Fruit fly (Drosophila melanogaster) whole organism, prepupa: ENCODE measurements around the gene CG43098.

Experiments used
- Blimp-1 ChIP-seq: fragments of 200-800 bp; sonication (Bioruptor generic); optimal IDR thresholded peaks from 3 replicates; lab custom pipeline; 2017; ENCODE audit warnings: missing biosample characterization, missing genetic modification characterization, mild to moderate bottlenecking, moderate library complexity, missing genetic modification reagents
- CG10631 ChIP-seq: fragments of 200-800 bp; sonication (Bioruptor generic); optimal IDR thresholded peaks from 2 replicates; lab custom pipeline; 2016; ENCODE audit warnings: missing biosample characterization, missing genetic modification characterization
- CG10669 ChIP-seq: fragments of 200-800 bp; sonication (Bioruptor generic); optimal IDR thresholded peaks from 3 replicates; lab custom pipeline; 2018; ENCODE audit warnings: missing biosample characterization, mild to moderate bottlenecking, missing genetic modification characterization, moderate library complexity
- CG11294 ChIP-seq: fragments of 200-800 bp; sonication (Bioruptor generic); IDR thresholded peaks from 2 replicates; pipeline ENCODE4 v1.3.6; 2022; ENCODE audit warnings: missing biosample characterization, missing genetic modification characterization
- CG11762 ChIP-seq: fragments of 200-800 bp; sonication (Bioruptor generic); optimal IDR thresholded peaks from 3 replicates; lab custom pipeline; 2016; ENCODE audit warnings: missing biosample characterization, missing genetic modification characterization; ENCODE audit not compliant: insufficient read depth
- CG15336 ChIP-seq: fragments of 200-800 bp; sonication (Bioruptor generic); IDR thresholded peaks from 2 replicates; pipeline ENCODE4 v1.3.6; 2022; ENCODE audit warnings: missing biosample characterization, missing genetic modification characterization
- CG1621 ChIP-seq: fragments of 200-800 bp; sonication (Bioruptor generic); optimal IDR thresholded peaks from 3 replicates; lab custom pipeline; 2018; ENCODE audit warnings: missing biosample characterization, mild to moderate bottlenecking, missing genetic modification characterization
- CG16779 ChIP-seq: fragments of 200-800 bp; sonication (Bioruptor generic); optimal IDR thresholded peaks from 3 replicates; lab custom pipeline; 2017; ENCODE audit warnings: missing biosample characterization, mild to moderate bottlenecking, missing genetic modification characterization
- CG3032 ChIP-seq: fragments of 200-800 bp; optimal IDR thresholded peaks from 2 replicates; lab custom pipeline; 2019; ENCODE audit warnings: missing biosample characterization, mild to moderate bottlenecking, missing genetic modification characterization, moderate library complexity
- CG31627 ChIP-seq: fragments of 200-800 bp; sonication (Bioruptor generic); optimal IDR thresholded peaks from 3 replicates; lab custom pipeline; 2016; ENCODE audit warnings: missing biosample characterization, missing genetic modification characterization
- CG34406 ChIP-seq: fragments of 200-800 bp; sonication (Bioruptor generic); optimal IDR thresholded peaks from 3 replicates; lab custom pipeline; 2016; ENCODE audit warnings: missing biosample characterization, missing genetic modification characterization
- CG3919 ChIP-seq: fragments of 200-800 bp; sonication (Bioruptor generic); optimal IDR thresholded peaks from 3 replicates; lab custom pipeline; 2016; ENCODE audit warnings: missing biosample characterization, missing genetic modification characterization
- CG4318 ChIP-seq: fragments of 200-800 bp; sonication (Bioruptor generic); optimal IDR thresholded peaks from 3 replicates; lab custom pipeline; 2017; ENCODE audit warnings: missing biosample characterization, mild to moderate bottlenecking, missing genetic modification characterization
- CG6163 ChIP-seq: fragments of 200-800 bp; sonication (Bioruptor generic); IDR thresholded peaks from 3 replicates; pipeline ENCODE4 v1.3.6; 2022; ENCODE audit warnings: missing biosample characterization, missing genetic modification characterization
- CG6792 ChIP-seq: fragments of 200-800 bp; sonication (Bioruptor generic); optimal IDR thresholded peaks from 3 replicates; lab custom pipeline; 2016; ENCODE audit warnings: missing biosample characterization, missing genetic modification characterization
- CG7368 ChIP-seq: fragments of 200-800 bp; sonication (Bioruptor generic); optimal IDR thresholded peaks from 3 replicates; lab custom pipeline; 2016; ENCODE audit warnings: missing biosample characterization, missing genetic modification characterization
- CG8119 ChIP-seq: fragments of 200-800 bp; sonication (Bioruptor generic); IDR thresholded peaks from 3 replicates; pipeline ENCODE4 v1.3.6; 2022; ENCODE audit warnings: missing biosample characterization, missing genetic modification characterization
- CG8632 ChIP-seq: fragments of 200-800 bp; sonication (Bioruptor generic); optimal IDR thresholded peaks from 3 replicates; lab custom pipeline; 2016; ENCODE audit warnings: missing biosample characterization, missing genetic modification characterization
- CG9139 ChIP-seq: fragments of 200-800 bp; sonication (Bioruptor generic); optimal IDR thresholded peaks from 3 replicates; lab custom pipeline; 2017; ENCODE audit warnings: missing biosample characterization, mild to moderate bottlenecking, missing genetic modification characterization
- Eip78C ChIP-seq: fragments of 200-800 bp; sonication (Bioruptor generic); peaks from one replicate; lab custom pipeline; 2016; ENCODE audit warnings: missing biosample characterization, missing genetic modification characterization
- Eip93F ChIP-seq: fragments of 200-800 bp; sonication (Bioruptor generic); optimal IDR thresholded peaks from 2 replicates; lab custom pipeline; 2016; ENCODE audit warnings: missing biosample characterization, mild to moderate bottlenecking, missing genetic modification characterization
- Ets96B ChIP-seq: fragments of 200-800 bp; optimal IDR thresholded peaks from 2 replicates; lab custom pipeline; 2019; ENCODE audit warnings: missing biosample characterization, mild to moderate bottlenecking, missing genetic modification characterization, moderate library complexity
- Gug ChIP-seq: fragments of 200-800 bp; sonication (Bioruptor generic); IDR thresholded peaks from 2 replicates; pipeline ENCODE4 v1.3.6; 2022; ENCODE audit warnings: missing biosample characterization, missing genetic modification characterization
- Hr38 ChIP-seq: sonication (Bioruptor generic); optimal IDR thresholded peaks from 2 replicates; lab custom pipeline; 2016; ENCODE audit warnings: missing biosample characterization, missing genetic modification characterization
- Hr39 ChIP-seq: fragments of 200-800 bp; sonication (Bioruptor generic); optimal IDR thresholded peaks from 2 replicates; lab custom pipeline; 2016; ENCODE audit warnings: missing biosample characterization, missing genetic modification characterization
- Hr4 ChIP-seq: fragments of 200-800 bp; sonication (Bioruptor generic); optimal IDR thresholded peaks from 3 replicates; lab custom pipeline; 2016; ENCODE audit warnings: missing biosample characterization, missing genetic modification characterization
- Lpt ChIP-seq: fragments of 200-800 bp; sonication (Bioruptor generic); optimal IDR thresholded peaks from 3 replicates; lab custom pipeline; 2016; ENCODE audit warnings: missing biosample characterization, missing genetic modification characterization
- Met ChIP-seq: fragments of 200-800 bp; sonication (Bioruptor generic); optimal IDR thresholded peaks from 3 replicates; lab custom pipeline; 2016; ENCODE audit warnings: missing biosample characterization, missing genetic modification characterization
- OdsH ChIP-seq: fragments of 200-800 bp; sonication (Bioruptor generic); optimal IDR thresholded peaks from 3 replicates; lab custom pipeline; 2016; ENCODE audit warnings: missing biosample characterization, missing genetic modification characterization
- Smox ChIP-seq: fragments of 200-800 bp; sonication (Bioruptor generic); optimal IDR thresholded peaks from 3 replicates; lab custom pipeline; 2016; ENCODE audit warnings: missing biosample characterization, missing genetic modification characterization
- Sox102F ChIP-seq: fragments of 200-800 bp; sonication (Bioruptor generic); optimal IDR thresholded peaks from 2 replicates; lab custom pipeline; 2016; ENCODE audit warnings: missing biosample characterization, mild to moderate bottlenecking, missing genetic modification characterization
- Sox14 ChIP-seq: fragments of 200-800 bp; sonication (Bioruptor generic); optimal IDR thresholded peaks from 3 replicates; lab custom pipeline; 2016; ENCODE audit warnings: missing biosample characterization, missing genetic modification characterization
- Sox15 ChIP-seq: fragments of 200-800 bp; sonication (Bioruptor generic); optimal IDR thresholded peaks from 3 replicates; lab custom pipeline; 2016; ENCODE audit warnings: missing biosample characterization, missing genetic modification characterization
- achi ChIP-seq: fragments of 200-800 bp; sonication (Bioruptor generic); optimal IDR thresholded peaks from 3 replicates; lab custom pipeline; 2016; ENCODE audit warnings: missing biosample characterization, missing genetic modification characterization
- acj6 ChIP-seq: fragments of 200-800 bp; sonication (Bioruptor generic); optimal IDR thresholded peaks from 3 replicates; lab custom pipeline; 2016; ENCODE audit warnings: missing biosample characterization, missing genetic modification characterization
- cyc ChIP-seq: fragments of 200-800 bp; sonication (Bioruptor generic); optimal IDR thresholded peaks from 3 replicates; lab custom pipeline; 2016; ENCODE audit warnings: missing biosample characterization, missing genetic modification characterization
- dac ChIP-seq: fragments of 200-800 bp; sonication (Bioruptor generic); optimal IDR thresholded peaks from 2 replicates; lab custom pipeline; 2017; ENCODE audit warnings: missing biosample characterization, mild to moderate bottlenecking, missing genetic modification characterization
- esn ChIP-seq: fragments of 200-800 bp; sonication (Bioruptor generic); optimal IDR thresholded peaks from 2 replicates; lab custom pipeline; 2016; ENCODE audit warnings: missing biosample characterization, mild to moderate bottlenecking, missing genetic modification characterization, moderate library complexity
- fd59A ChIP-seq: fragments of 200-800 bp; sonication (Bioruptor generic); optimal IDR thresholded peaks from 2 replicates; lab custom pipeline; 2017; ENCODE audit warnings: missing biosample characterization, mild to moderate bottlenecking, missing genetic modification characterization, missing genetic modification reagents
- fd85E ChIP-seq: fragments of 200-800 bp; sonication (Bioruptor generic); optimal IDR thresholded peaks from 3 replicates; lab custom pipeline; 2016; ENCODE audit warnings: missing biosample characterization, missing genetic modification characterization
- fkh ChIP-seq: fragments of 200-800 bp; sonication (Bioruptor generic); optimal IDR thresholded peaks from 3 replicates; lab custom pipeline; 2017; ENCODE audit warnings: missing biosample characterization, mild to moderate bottlenecking, missing genetic modification characterization, moderate library complexity
- pdm3 ChIP-seq: fragments of 200-800 bp; sonication (Bioruptor generic); optimal IDR thresholded peaks from 3 replicates; lab custom pipeline; 2016; ENCODE audit warnings: missing biosample characterization, missing genetic modification characterization
- spab ChIP-seq: fragments of 200-800 bp; sonication (Bioruptor generic); optimal IDR thresholded peaks from 2 replicates; lab custom pipeline; 2017; ENCODE audit warnings: missing biosample characterization, mild to moderate bottlenecking, missing genetic modification characterization, missing genetic modification reagents
- ss ChIP-seq, 2 experiments: fragments of 200-800 bp; sonication (Bioruptor generic); optimal IDR thresholded peaks; 2 replicates in 1 of 2; 3 replicates in 1 of 2; lab custom pipeline; 2017 to 2018; ENCODE audit warnings: mild to moderate bottlenecking in 2 of 2, missing biosample characterization in 2 of 2, missing genetic modification characterization in 2 of 2, moderate library complexity in 1 of 2
- svp ChIP-seq: fragments of 200-800 bp; sonication (Bioruptor generic); peaks from one replicate; lab custom pipeline; 2016; ENCODE audit warnings: missing biosample characterization, missing genetic modification characterization
- topi ChIP-seq: fragments of 200-800 bp; sonication (Bioruptor generic); optimal IDR thresholded peaks from 3 replicates; lab custom pipeline; 2016; ENCODE audit warnings: missing biosample characterization, missing genetic modification characterization
- vri ChIP-seq: fragments of 200-800 bp; sonication (Bioruptor generic); optimal IDR thresholded peaks from 3 replicates; lab custom pipeline; 2016; ENCODE audit warnings: missing biosample characterization, mild to moderate bottlenecking, missing genetic modification characterization

Gene CG43098

dm6 chr3L:3634107-3634737, 24.6 kb upstream of the CG43098 start (continued):
- peak; percentile 32 for TF ChIP-seq CG9139
- TF ChIP-seq Eip78C = peak; percentile 93
- 0 out of 2 replicates have a peak, but pooled peaks have one; percentile 18 for TF ChIP-seq CG11294 (GFP tag; lab: Robert Waterston, UW)
- TF ChIP-seq CG10631 = peak; percentile 57
- TF ChIP-seq Ets96B = peak; percentile 80
- TF ChIP-seq CG34406 = peak; percentile 65
- peak; percentile 17 for TF ChIP-seq vri (GFP tag; lab: Kevin White, UChicago)
- TF ChIP-seq fkh (GFP tag; lab: Kevin White, UChicago) = no peak
- peak; percentile 73 for TF ChIP-seq CG10669 (GFP tag; lab: Kevin White, UChicago)
- peak; percentile 60 for TF ChIP-seq CG3919 (GFP tag; lab: Kevin White, UChicago)
- peak; percentile 65 for TF ChIP-seq CG6792 (GFP tag; lab: Kevin White, UChicago)
- peak; percentile 7 for TF ChIP-seq cyc (GFP tag; lab: Kevin White, UChicago)
- no peak for TF ChIP-seq CG31627 (GFP tag; lab: Kevin White, UChicago)

- TF ChIP-seq CG6792 (GFP tag; lab: Kevin White, UChicago) (peak; percentile 19), Eip78C (peak; percentile 86), CG3032 (tag; lab: Kevin White, UChicago) (no peak), Eip93F (GFP tag; lab: Kevin White, UChicago) (no peak), Hr38 (no peak), CG34406 (peak; percentile 23), CG8119 (no peak), CG7368 (no peak), Sox102F (GFP tag; lab: Kevin White, UChicago) (peak; percentile 47), achi (peak; percentile 54), Blimp-1 (GFP tag; lab: Kevin White, UChicago) (no peak), CG8632 (peak; percentile 32), CG4318 (GFP tag; lab: Kevin White, UChicago) (no peak), esn (GFP tag; lab: Kevin White, UChicago) (peak; percentile 52), acj6 (GFP tag; lab: Kevin White, UChicago) (peak; percentile 64), CG10669 (GFP tag; lab: Kevin White, UChicago) (no peak), CG6163 (GFP tag; lab: Robert Waterston, UW) (peak; percentile 41; the same call in 2 of the 3 replicates), CG9139 (no peak), Ets96B (no peak), CG1621 (tag; lab: Kevin White, UChicago) (no peak), Sox14 (GFP tag; lab: Kevin White, UChicago) (peak; percentile 29), CG15336 (GFP tag; lab: Robert Waterston, UW) (no peak), pdm3 (GFP tag; lab: Kevin White, UChicago) (peak; percentile 37), CG3919 (GFP tag; lab: Kevin White, UChicago) (no peak), Gug (GFP tag; lab: Robert Waterston, UW) (no peak), CG31627 (GFP tag; lab: Kevin White, UChicago) (peak; percentile 45), dac (GFP tag; lab: Kevin White, UChicago) (no peak), Sox15 (GFP tag; lab: Kevin White, UChicago) (peak; percentile 1), topi (GFP tag; lab: Kevin White, UChicago) (peak; percentile 42), cyc (GFP tag; lab: Kevin White, UChicago) (no peak), OdsH (GFP tag; lab: Kevin White, UChicago) (peak; percentile 53), Lpt (no peak), Hr4 (peak; percentile 32), ss (GFP tag; optimal IDR thresholded peaks at IDR 0.05; lab: Kevin White, UChicago) (peak in 1 of 2 experiments; percentile 39), svp (peak; percentile 78), Hr39 (peak; percentile 43), CG16779 (no peak), fd85E (GFP tag; lab: Kevin White, UChicago) (no peak), fd59A (no peak), Met (peak; percentile 52), CG11762 (GFP tag; lab: Kevin White, UChicago) (no peak), CG11294 (GFP tag; lab: Robert Waterston, UW) (no peak), Smox (peak; percentile 47), spab (GFP tag; lab: Kevin White, UChicago) (no peak)
Observed at dm6 chr3L:3638587-3639312, 20.1 kb upstream of the CG43098 start.
